Fruit fly (Drosophila melanogaster): Measurements from ENCODE around the gene T48.

The T48 gene

DNA sequence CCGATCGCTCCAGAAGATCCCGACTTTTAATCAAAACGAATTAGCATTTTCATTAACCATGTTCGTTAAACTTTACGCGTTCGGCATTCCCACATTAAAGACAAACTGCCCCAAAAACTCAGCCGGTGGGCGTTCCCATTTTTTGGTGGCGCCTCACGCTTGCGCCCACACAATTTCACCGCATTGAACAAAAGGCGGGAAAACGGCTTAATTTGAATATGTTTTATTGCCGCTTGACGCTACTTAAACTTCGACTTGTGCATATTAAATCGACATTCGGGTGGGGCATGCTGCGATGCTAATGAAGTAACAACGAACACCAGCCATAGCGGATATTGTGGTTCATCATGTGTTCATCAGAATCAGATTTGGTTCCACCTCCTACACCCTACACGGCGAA lies 55.0 kb downstream of the T48 start:
- no peak for TF ChIP-seq Pif1B (GFP tag; optimal IDR thresholded peaks at IDR 0.05)
- no peak for TF ChIP-seq CG32121 (GFP tag; IDR thresholded peaks at IDR 0.05)
- TF ChIP-seq CG34367 (tag; optimal IDR thresholded peaks at IDR 0.05) = no peak
- TF ChIP-seq rn (GFP tag; IDR thresholded peaks at IDR 0.05) = no peak
- TF ChIP-seq D1 (tag; optimal IDR thresholded peaks at IDR 0.05) = no peak
- TF ChIP-seq CG12605 (GFP tag; IDR thresholded peaks at IDR 0.05) = no peak
- no peak for TF ChIP-seq gl (tag; optimal IDR thresholded peaks at IDR 0.05)
- TF ChIP-seq Ets98B (GFP tag; IDR thresholded peaks at IDR 0.05) = no peak
- TF ChIP-seq Snoo (tag; optimal IDR thresholded peaks at IDR 0.05) = no peak

- TF ChIP-seq CG13204 (GFP tag; optimal IDR thresholded peaks at IDR 0.05) (no peak), CG32121 (GFP tag; IDR thresholded peaks at IDR 0.05) (no peak), CG34367 (tag; optimal IDR thresholded peaks at IDR 0.05) (no peak), CG4496 (GFP tag; IDR thresholded peaks at IDR 0.05) (peak; percentile 21; the same call in 1 of the 3 replicates), gl (tag; optimal IDR thresholded peaks at IDR 0.05) (no peak), Pif1A (GFP tag; optimal IDR thresholded peaks at IDR 0.05) (peak; percentile 47), CG17806 (tag; optimal IDR thresholded peaks at IDR 0.05) (no peak), fd96Ca (GFP tag; IDR thresholded peaks at IDR 0.05) (no peak), D1 (tag; optimal IDR thresholded peaks at IDR 0.05) (no peak), EcR (GFP tag; optimal IDR thresholded peaks at IDR 0.05) (no peak), CG14655 (GFP tag; optimal IDR thresholded peaks at IDR 0.05) (peak; percentile 76), rn (GFP tag; IDR thresholded peaks at IDR 0.05) (no peak), Ets98B (GFP tag; IDR thresholded peaks at IDR 0.05) (no peak), CG8301 (tag; optimal IDR thresholded peaks at IDR 0.05) (peak; percentile 65), CG12605 (GFP tag; IDR thresholded peaks at IDR 0.05) (no peak), CG10348 (GFP tag; IDR thresholded peaks at IDR 0.05) (no peak), CG15710 (tag; optimal IDR thresholded peaks at IDR 0.05) (peak; percentile 7), CG9948 (tag; optimal IDR thresholded peaks at IDR 0.05) (peak; percentile 37), Snoo (tag; optimal IDR thresholded peaks at IDR 0.05) (peak; percentile 33), CG8159 (tag; optimal IDR thresholded peaks at IDR 0.05) (peak; percentile 46), Pif1B (GFP tag; optimal IDR thresholded peaks at IDR 0.05) (no peak)
Measured at dm6 chr3R:26937423-26937822, 55.9 kb downstream of the T48 start.

DNA sequence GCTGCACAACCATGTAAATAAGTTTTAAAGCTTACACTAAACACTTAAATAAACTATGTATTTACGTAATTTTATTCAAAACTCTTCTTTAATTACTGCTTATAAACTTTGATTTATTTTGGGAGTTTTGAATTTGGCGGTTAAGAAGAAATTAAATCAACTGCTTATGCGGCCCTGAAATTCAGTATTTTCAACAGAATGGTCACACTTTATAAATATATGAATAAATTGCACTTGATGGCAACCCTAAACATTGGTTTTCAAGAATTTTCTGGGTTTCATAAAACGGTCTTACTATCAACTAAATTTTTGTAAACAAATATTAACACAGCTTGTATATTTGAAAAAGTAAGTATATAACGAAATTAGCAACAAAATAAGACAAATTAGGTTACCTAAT lies 63.7 kb downstream of the T48 start, which contains the start of gene CG14252:
Gene CG14252, plus strand, starts transcription at position 302 of the 400 bp plus-strand sequence.
- no peak for TF ChIP-seq CG8301 (tag; optimal IDR thresholded peaks at IDR 0.05)

DNA sequence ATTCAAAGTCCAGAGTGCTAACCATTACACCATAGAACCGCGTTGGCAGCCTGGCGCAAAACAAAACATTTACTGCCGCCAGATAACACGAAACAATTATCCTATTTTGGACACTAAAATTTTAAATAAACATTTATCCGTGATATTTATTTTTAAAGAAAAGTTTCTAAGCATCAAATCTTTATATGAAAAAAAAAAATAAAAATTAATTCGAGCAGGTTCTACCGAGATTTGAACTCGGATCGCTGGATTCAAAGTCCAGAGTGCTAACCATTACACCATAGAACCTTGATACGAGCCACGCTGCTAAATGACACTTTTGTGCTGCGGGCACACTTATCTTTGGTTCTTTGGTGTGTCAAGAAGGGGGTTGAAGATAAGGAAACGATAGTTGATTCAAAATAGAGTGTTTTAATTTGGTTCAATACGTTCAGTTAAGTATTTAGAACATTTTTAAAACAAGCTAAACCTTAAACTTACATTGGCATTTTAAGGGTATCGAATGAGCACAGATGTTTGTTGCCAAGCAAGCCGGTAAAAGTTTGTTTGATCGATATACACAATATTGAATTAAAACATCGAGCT lies 65.9 kb downstream of the T48 start, which contains the start of gene Spag1:
Gene Spag1, plus strand, starts transcription at position 535 of the 585 bp plus-strand sequence.
- no peak for TF ChIP-seq fd96Ca (GFP tag; IDR thresholded peaks at IDR 0.05)
- TF ChIP-seq Snoo (tag; optimal IDR thresholded peaks at IDR 0.05) = peak; percentile 3
- TF ChIP-seq Pif1A (GFP tag; optimal IDR thresholded peaks at IDR 0.05) = peak; percentile 34
- no peak for TF ChIP-seq CG9948 (tag; optimal IDR thresholded peaks at IDR 0.05)
- peak; percentile 35 for TF ChIP-seq D1 (tag; optimal IDR thresholded peaks at IDR 0.05)
- TF ChIP-seq CG32121 (GFP tag; IDR thresholded peaks at IDR 0.05) = no peak
- TF ChIP-seq CG14655 (GFP tag; optimal IDR thresholded peaks at IDR 0.05) = no peak
- peak; percentile 5 for TF ChIP-seq CG15710 (tag; optimal IDR thresholded peaks at IDR 0.05)
- TF ChIP-seq Pif1B (GFP tag; optimal IDR thresholded peaks at IDR 0.05) = peak; percentile 68
- peak; percentile 26 for TF ChIP-seq CG8301 (tag; optimal IDR thresholded peaks at IDR 0.05)
- peak; percentile 45 for TF ChIP-seq CG17806 (tag; optimal IDR thresholded peaks at IDR 0.05)
- TF ChIP-seq Ets98B (GFP tag; IDR thresholded peaks at IDR 0.05) = peak; percentile 38; the same call in 1 of the 2 replicates
- TF ChIP-seq CG13204 (GFP tag; optimal IDR thresholded peaks at IDR 0.05) = no peak
- TF ChIP-seq CG12605 (GFP tag; IDR thresholded peaks at IDR 0.05) = peak; percentile 70
- no peak for TF ChIP-seq CG4496 (GFP tag; IDR thresholded peaks at IDR 0.05)
- TF ChIP-seq rn (GFP tag; IDR thresholded peaks at IDR 0.05) = no peak
- TF ChIP-seq CG8159 (tag; optimal IDR thresholded peaks at IDR 0.05) = peak; percentile 3
- peak; percentile 58 for TF ChIP-seq gl (tag; optimal IDR thresholded peaks at IDR 0.05)
- peak; percentile 31 for TF ChIP-seq EcR (GFP tag; optimal IDR thresholded peaks at IDR 0.05)
- TF ChIP-seq CG10348 (GFP tag; IDR thresholded peaks at IDR 0.05) = no peak

- TF ChIP-seq CG12605 (GFP tag; IDR thresholded peaks at IDR 0.05) (no peak), CG17806 (tag; optimal IDR thresholded peaks at IDR 0.05) (no peak), CG15710 (tag; optimal IDR thresholded peaks at IDR 0.05) (no peak), Pif1A (GFP tag; optimal IDR thresholded peaks at IDR 0.05) (no peak), CG34367 (tag; optimal IDR thresholded peaks at IDR 0.05) (no peak), Snoo (tag; optimal IDR thresholded peaks at IDR 0.05) (no peak), fd96Ca (GFP tag; IDR thresholded peaks at IDR 0.05) (no peak), gl (tag; optimal IDR thresholded peaks at IDR 0.05) (no peak), EcR (GFP tag; optimal IDR thresholded peaks at IDR 0.05) (no peak), Ets98B (GFP tag; IDR thresholded peaks at IDR 0.05) (no peak), CG8301 (tag; optimal IDR thresholded peaks at IDR 0.05) (no peak), CG13204 (GFP tag; optimal IDR thresholded peaks at IDR 0.05) (no peak), CG8159 (tag; optimal IDR thresholded peaks at IDR 0.05) (no peak), CG10348 (GFP tag; IDR thresholded peaks at IDR 0.05) (no peak), Pif1B (GFP tag; optimal IDR thresholded peaks at IDR 0.05) (no peak), CG14655 (GFP tag; optimal IDR thresholded peaks at IDR 0.05) (no peak), CG9948 (tag; optimal IDR thresholded peaks at IDR 0.05) (no peak), rn (GFP tag; IDR thresholded peaks at IDR 0.05) (no peak)
Measured at dm6 chr3R:26952200-26952856, 70.8 kb downstream of the T48 start.
